Fruit fly (Drosophila melanogaster) whole organism, pupa: Measurements from ENCODE around the gene Urm1.

Experiments
- CG10348 ChIP-seq: fragments of 200-800 bp; sonication (Bioruptor generic); IDR thresholded peaks from 2 replicates; pipeline ENCODE4 v1.3.6; 2022; ENCODE audit warnings: missing biosample characterization, missing genetic modification characterization
- CG12605 ChIP-seq: fragments of 200-800 bp; sonication (Bioruptor generic); IDR thresholded peaks from 2 replicates; pipeline ENCODE4 v1.3.6; 2022; ENCODE audit warnings: missing biosample characterization, missing genetic modification characterization
- CG13204 ChIP-seq: fragments of 200-800 bp; sonication (Bioruptor generic); optimal IDR thresholded peaks from 2 replicates; lab custom pipeline; 2018; ENCODE audit warnings: missing biosample characterization, mild to moderate bottlenecking, missing genetic modification characterization, moderate library complexity
- CG14655 ChIP-seq: fragments of 200-800 bp; sonication (Bioruptor generic); optimal IDR thresholded peaks from 3 replicates; lab custom pipeline; 2017; ENCODE audit warnings: mild to moderate bottlenecking, missing biosample characterization, missing genetic modification reagents, missing genetic modification characterization
- CG15710 ChIP-seq: fragments of 200-800 bp; sonication (Bioruptor generic); optimal IDR thresholded peaks from 2 replicates; lab custom pipeline; 2018; ENCODE audit warnings: missing biosample characterization, mild to moderate bottlenecking, missing genetic modification characterization, moderate library complexity
- CG17806 ChIP-seq: fragments of 200-800 bp; sonication (Bioruptor generic); optimal IDR thresholded peaks from 2 replicates; lab custom pipeline; 2018; ENCODE audit warnings: missing biosample characterization, mild to moderate bottlenecking, missing genetic modification characterization, moderate library complexity
- CG32121 ChIP-seq: fragments of 200-800 bp; sonication (Bioruptor generic); IDR thresholded peaks from 2 replicates; pipeline ENCODE4 v1.3.6; 2022; ENCODE audit warnings: missing biosample characterization, missing genetic modification characterization
- CG34367 ChIP-seq: fragments of 200-800 bp; sonication (Bioruptor generic); optimal IDR thresholded peaks from 2 replicates; lab custom pipeline; 2018; ENCODE audit warnings: missing biosample characterization, mild to moderate bottlenecking, missing genetic modification characterization
- CG4496 ChIP-seq: fragments of 200-800 bp; sonication (Bioruptor generic); IDR thresholded peaks from 3 replicates; pipeline ENCODE4 v1.3.6; 2022; ENCODE audit warnings: missing biosample characterization, missing genetic modification characterization
- CG8159 ChIP-seq: fragments of 200-800 bp; sonication (Bioruptor generic); optimal IDR thresholded peaks from 3 replicates; lab custom pipeline; 2018; ENCODE audit warnings: missing biosample characterization, mild to moderate bottlenecking, missing genetic modification characterization, moderate library complexity
- CG8301 ChIP-seq: fragments of 200-800 bp; sonication (Bioruptor generic); optimal IDR thresholded peaks from 2 replicates; lab custom pipeline; 2018; ENCODE audit warnings: missing biosample characterization, mild to moderate bottlenecking, missing genetic modification characterization
- CG9948 ChIP-seq: fragments of 200-800 bp; sonication (Bioruptor generic); optimal IDR thresholded peaks from 2 replicates; lab custom pipeline; 2018; ENCODE audit warnings: missing biosample characterization, mild to moderate bottlenecking, missing genetic modification characterization, moderate library complexity
- D1 ChIP-seq: fragments of 200-800 bp; sonication (Bioruptor generic); optimal IDR thresholded peaks from 2 replicates; lab custom pipeline; 2018; ENCODE audit warnings: missing biosample characterization, mild to moderate bottlenecking, missing genetic modification characterization, moderate library complexity
- EcR ChIP-seq: fragments of 200-800 bp; sonication (Bioruptor generic); optimal IDR thresholded peaks from 3 replicates; lab custom pipeline; 2019; ENCODE audit warnings: missing biosample characterization, missing genetic modification characterization, mild to moderate bottlenecking, moderate library complexity, missing genetic modification reagents
- Ets98B ChIP-seq: fragments of 200-800 bp; sonication (Bioruptor generic); IDR thresholded peaks from 2 replicates; pipeline ENCODE4 v1.3.6; 2022; ENCODE audit warnings: missing biosample characterization, missing genetic modification characterization
- Pif1A ChIP-seq: fragments of 200-800 bp; sonication (Bioruptor generic); optimal IDR thresholded peaks from 3 replicates; lab custom pipeline; 2016; ENCODE audit warnings: missing biosample characterization, missing genetic modification characterization
- Pif1B ChIP-seq: fragments of 200-800 bp; sonication (Bioruptor generic); optimal IDR thresholded peaks from 3 replicates; lab custom pipeline; 2016; ENCODE audit warnings: missing biosample characterization, missing genetic modification characterization
- Snoo ChIP-seq: fragments of 200-800 bp; sonication (Bioruptor generic); optimal IDR thresholded peaks from 3 replicates; lab custom pipeline; 2017; ENCODE audit warnings: missing biosample characterization, mild to moderate bottlenecking, missing genetic modification characterization, inconsistent platforms
- fd96Ca ChIP-seq: fragments of 200-800 bp; sonication (Bioruptor generic); IDR thresholded peaks from 3 replicates; pipeline ENCODE4 v1.3.6; 2022; ENCODE audit warnings: missing biosample characterization, missing genetic modification characterization
- gl ChIP-seq: fragments of 200-800 bp; sonication (Bioruptor generic); optimal IDR thresholded peaks from 2 replicates; lab custom pipeline; 2018; ENCODE audit warnings: missing biosample characterization, mild to moderate bottlenecking, missing genetic modification characterization
- rn ChIP-seq: fragments of 200-800 bp; sonication (Bioruptor generic); IDR thresholded peaks from 2 replicates; pipeline ENCODE4 v1.3.6; 2022; ENCODE audit warnings: missing biosample characterization, missing genetic modification characterization

The Urm1 gene

dm6 chr3L:7614226-7614625, 26.0 kb downstream of the Urm1 start:
- TF ChIP-seq CG14655 (peak; percentile 55), CG15710 (tag; lab: Kevin White, UChicago) (peak; percentile 63), CG8159 (tag; lab: Kevin White, UChicago) (peak; percentile 75), Snoo (tag; lab: Kevin White, UChicago) (peak; percentile 56), Ets98B (GFP tag; lab: Robert Waterston, UW) (peak; percentile 35; the same call in 1 of the 2 replicates), rn (no peak), CG4496 (GFP tag; lab: Robert Waterston, UW) (peak; percentile 70; the same call in 2 of the 3 replicates), Pif1A (GFP tag; lab: Kevin White, UChicago) (peak; percentile 68), CG32121 (GFP tag; lab: Robert Waterston, UW) (0 out of 2 replicates have a peak, but pooled peaks have one; percentile 35), EcR (GFP tag; lab: Kevin White, UChicago) (no peak), D1 (no peak), CG17806 (tag; lab: Kevin White, UChicago) (peak; percentile 75), fd96Ca (GFP tag; lab: Robert Waterston, UW) (no peak), CG13204 (peak; percentile 19), CG8301 (tag; lab: Kevin White, UChicago) (peak; percentile 57), CG10348 (GFP tag; lab: Robert Waterston, UW) (0 out of 2 replicates have a peak, but pooled peaks have one; percentile 11), gl (peak; percentile 22), CG12605 (0 out of 2 replicates have a peak, but pooled peaks have one; percentile 38), Pif1B (peak; percentile 49), CG9948 (peak; percentile 73), CG34367 (tag; lab: Kevin White, UChicago) (peak; percentile 46)

- peak; percentile 62 for TF ChIP-seq CG15710 (tag; lab: Kevin White, UChicago)
- peak; percentile 54 for TF ChIP-seq CG8159 (tag; lab: Kevin White, UChicago)
- TF ChIP-seq fd96Ca (GFP tag; lab: Robert Waterston, UW): peak; percentile 65; the same call in 2 of the 3 replicates
- TF ChIP-seq CG4496 (GFP tag; lab: Robert Waterston, UW): peak; percentile 88
- TF ChIP-seq CG12605: 0 out of 2 replicates have a peak, but pooled peaks have one; percentile 22
- no peak for TF ChIP-seq CG10348 (GFP tag; lab: Robert Waterston, UW)
- no peak for TF ChIP-seq D1
- TF ChIP-seq CG14655: peak; percentile 87
- no peak for TF ChIP-seq gl
- TF ChIP-seq CG13204: no peak
- peak; percentile 59 for TF ChIP-seq CG34367 (tag; lab: Kevin White, UChicago)
- TF ChIP-seq Snoo (tag; lab: Kevin White, UChicago): peak; percentile 1
- peak; percentile 86 for TF ChIP-seq CG32121 (GFP tag; lab: Robert Waterston, UW)
- TF ChIP-seq CG8301 (tag; lab: Kevin White, UChicago): peak; percentile 83
- peak; percentile 69; the same call in 1 of the 2 replicates for TF ChIP-seq rn
- no peak for TF ChIP-seq EcR (GFP tag; lab: Kevin White, UChicago)
- peak; percentile 86 for TF ChIP-seq Ets98B (GFP tag; lab: Robert Waterston, UW)
- TF ChIP-seq Pif1B: peak; percentile 60
- TF ChIP-seq CG17806 (tag; lab: Kevin White, UChicago): peak; percentile 76
- TF ChIP-seq Pif1A (GFP tag; lab: Kevin White, UChicago): peak; percentile 65
- peak; percentile 73 for TF ChIP-seq CG9948
Measured at dm6 chr3L:7611229-7611628, 29.0 kb downstream of the Urm1 start.

dm6 chr3L:7610522-7610921, 29.7 kb downstream of the Urm1 start:
- TF ChIP-seq EcR (GFP tag; lab: Kevin White, UChicago) (peak; percentile 75), gl (no peak), CG4496 (GFP tag; lab: Robert Waterston, UW) (no peak)

dm6 chr3L:7606336-7607001, 33.8 kb downstream of the Urm1 start:
- TF ChIP-seq CG9948 (peak; percentile 41), CG14655 (peak; percentile 44), CG10348 (GFP tag; lab: Robert Waterston, UW) (no peak), gl (peak; percentile 12), CG13204 (peak; percentile 21), CG8301 (tag; lab: Kevin White, UChicago) (peak; percentile 27), CG15710 (tag; lab: Kevin White, UChicago) (peak; percentile 17), CG8159 (tag; lab: Kevin White, UChicago) (peak; percentile 50), CG17806 (tag; lab: Kevin White, UChicago) (peak; percentile 50), Pif1A (GFP tag; lab: Kevin White, UChicago) (peak; percentile 21), rn (no peak)

DNA sequence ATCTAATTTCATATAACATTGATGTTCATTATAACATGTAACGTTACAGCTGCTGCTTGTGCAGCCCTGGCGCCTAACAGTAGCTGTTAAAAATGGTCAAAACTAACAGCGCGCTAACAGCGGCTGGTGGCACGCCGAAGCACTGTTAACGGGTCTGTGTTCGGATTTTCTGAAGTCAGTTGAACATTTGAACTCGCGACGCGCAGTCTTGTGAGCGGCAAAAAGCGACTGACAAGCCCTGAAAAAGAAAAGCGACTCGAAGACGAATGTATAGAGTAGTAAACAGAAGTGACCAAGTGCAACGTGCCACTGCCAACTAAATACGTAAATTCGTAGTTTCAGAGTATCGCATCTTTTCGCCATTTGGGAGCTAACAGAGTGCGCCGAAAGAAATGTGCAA, 35.4 kb downstream of the Urm1 start:
- TF ChIP-seq rn: no peak
- no peak for TF ChIP-seq CG15710 (tag; lab: Kevin White, UChicago)
- no peak for TF ChIP-seq EcR (GFP tag; lab: Kevin White, UChicago)
- TF ChIP-seq Pif1B: no peak
- no peak for TF ChIP-seq gl
- no peak for TF ChIP-seq Pif1A (GFP tag; lab: Kevin White, UChicago)
- TF ChIP-seq D1: no peak
- no peak for TF ChIP-seq Snoo (tag; lab: Kevin White, UChicago)
- no peak for TF ChIP-seq CG10348 (GFP tag; lab: Robert Waterston, UW)
- TF ChIP-seq CG17806 (tag; lab: Kevin White, UChicago): no peak
- no peak for TF ChIP-seq CG8159 (tag; lab: Kevin White, UChicago)
- TF ChIP-seq CG9948: no peak
- TF ChIP-seq CG34367 (tag; lab: Kevin White, UChicago): no peak
- peak; percentile 44; the same call in 1 of the 2 replicates for TF ChIP-seq CG12605
- TF ChIP-seq CG4496 (GFP tag; lab: Robert Waterston, UW): peak; percentile 27; the same call in 1 of the 3 replicates
- peak; percentile 19 for TF ChIP-seq CG13204
- no peak for TF ChIP-seq CG8301 (tag; lab: Kevin White, UChicago)
- peak; percentile 39; the same call in 1 of the 2 replicates for TF ChIP-seq CG32121 (GFP tag; lab: Robert Waterston, UW)
- no peak for TF ChIP-seq CG14655
- TF ChIP-seq fd96Ca (GFP tag; lab: Robert Waterston, UW): peak; percentile 6; the same call in 1 of the 3 replicates
- 0 out of 2 replicates have a peak, but pooled peaks have one; percentile 14 for TF ChIP-seq Ets98B (GFP tag; lab: Robert Waterston, UW)
